Worm (Caenorhabditis elegans): ENCODE data around the gene C53A5.16.

Gene C53A5.16

DNA sequence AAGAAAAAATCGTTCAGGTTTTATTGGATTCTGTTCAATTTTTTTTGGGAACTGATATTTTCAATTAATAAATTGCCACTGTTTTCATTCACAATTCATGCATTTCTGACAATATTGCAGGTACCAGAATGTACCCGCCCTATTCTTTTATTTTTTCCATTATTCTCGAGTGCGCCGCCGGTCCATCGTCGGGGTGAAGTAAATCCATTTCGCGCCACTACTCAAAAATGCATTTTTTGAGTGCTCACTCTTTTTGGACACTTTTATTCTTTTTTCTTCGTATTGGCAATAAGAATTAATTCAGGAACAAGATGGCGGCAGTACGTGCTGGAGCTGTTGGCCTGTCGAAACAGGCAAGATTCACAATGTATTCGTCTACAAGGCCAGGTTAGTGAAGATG is 8.4 kb upstream of the C53A5.16 start, which contains the start of gene kcnl-4:
Gene kcnl-4, plus strand, starts transcription at position 301 of the 400 bp plus-strand sequence.
- TF ChIP-seq dmd-4 (tag; optimal IDR thresholded peaks at IDR 0.05) (no peak), ZK546.5 (tag; optimal IDR thresholded peaks at IDR 0.05) (no peak), ztf-1 (GFP tag; conservative IDR thresholded peaks at IDR 0.05) (no peak), nhr-10 (tag; optimal IDR thresholded peaks at IDR 0.05) (no peak), ceh-16 (tag; optimal IDR thresholded peaks at IDR 0.05) (no peak), ztf-11 (tag; optimal IDR thresholded peaks at IDR 0.05) (no peak), zag-1 (tag; optimal IDR thresholded peaks at IDR 0.05) (no peak), mab-5 (tag; optimal IDR thresholded peaks at IDR 0.05) (no peak), nhr-237 (tag; optimal IDR thresholded peaks at IDR 0.05) (no peak), ztf-4 (tag; optimal IDR thresholded peaks at IDR 0.05) (no peak), mbf-1 (tag; optimal IDR thresholded peaks at IDR 0.05) (no peak), unc-55 (GFP tag; optimal IDR thresholded peaks at IDR 0.05) (no peak), lsy-2 (tag; optimal IDR thresholded peaks at IDR 0.05) (no peak), nhr-25 (tag; optimal IDR thresholded peaks at IDR 0.05) (no peak), lin-39 (tag; optimal IDR thresholded peaks at IDR 0.05) (no peak), skn-1 (tag; optimal IDR thresholded peaks at IDR 0.05) (no peak), nhr-12 (tag; optimal IDR thresholded peaks at IDR 0.05) (no peak), aly-2 (tag; optimal IDR thresholded peaks at IDR 0.05) (no peak), nhr-21 (tag; optimal IDR thresholded peaks at IDR 0.05) (no peak), sem-4 (tag; optimal IDR thresholded peaks at IDR 0.05) (no peak)

DNA sequence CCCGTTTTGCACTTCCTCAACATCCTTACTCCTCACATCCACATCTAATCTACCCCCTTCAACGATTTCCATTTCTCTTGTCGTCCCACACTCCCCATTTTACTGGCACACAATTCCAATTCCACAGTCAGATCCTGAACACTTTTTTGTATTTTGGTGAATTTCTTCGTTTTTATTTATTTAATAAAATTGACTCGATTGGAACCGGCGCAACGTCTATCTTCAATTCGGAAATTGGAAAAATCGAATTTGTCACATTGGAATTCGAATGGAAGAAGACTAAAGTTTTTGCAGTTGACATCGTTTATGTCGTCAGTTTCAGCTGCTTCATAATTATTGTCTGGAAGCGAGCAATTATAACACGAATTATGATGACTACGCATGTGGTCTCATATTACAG is 4.8 kb upstream of the C53A5.16 start:
- TF ChIP-seq nhr-237 (tag; optimal IDR thresholded peaks at IDR 0.05): no peak
- TF ChIP-seq lsy-2 (tag; optimal IDR thresholded peaks at IDR 0.05): no peak
- no peak for TF ChIP-seq lin-13 (GFP tag; optimal IDR thresholded peaks at IDR 0.05)
- no peak for TF ChIP-seq elt-3 (tag; optimal IDR thresholded peaks at IDR 0.05)
- no peak for TF ChIP-seq gmeb-1 (tag; optimal IDR thresholded peaks at IDR 0.05)
- no peak for TF ChIP-seq ztf-4 (tag; optimal IDR thresholded peaks at IDR 0.05)
- TF ChIP-seq blmp-1 (tag; optimal IDR thresholded peaks at IDR 0.05; ENCODE audit: insufficient read depth): no peak
- TF ChIP-seq ceh-82 (tag; optimal IDR thresholded peaks at IDR 0.05): no peak
- no peak for TF ChIP-seq R02D3.7 (tag; optimal IDR thresholded peaks at IDR 0.05)
- TF ChIP-seq unc-62 (GFP tag; optimal IDR thresholded peaks at IDR 0.05): no peak
- TF ChIP-seq aly-2 (tag; optimal IDR thresholded peaks at IDR 0.05): no peak
- no peak for TF ChIP-seq nhr-10 (tag; optimal IDR thresholded peaks at IDR 0.05)
- TF ChIP-seq Y55F3AM.14 (GFP tag; optimal IDR thresholded peaks at IDR 0.05): no peak

DNA sequence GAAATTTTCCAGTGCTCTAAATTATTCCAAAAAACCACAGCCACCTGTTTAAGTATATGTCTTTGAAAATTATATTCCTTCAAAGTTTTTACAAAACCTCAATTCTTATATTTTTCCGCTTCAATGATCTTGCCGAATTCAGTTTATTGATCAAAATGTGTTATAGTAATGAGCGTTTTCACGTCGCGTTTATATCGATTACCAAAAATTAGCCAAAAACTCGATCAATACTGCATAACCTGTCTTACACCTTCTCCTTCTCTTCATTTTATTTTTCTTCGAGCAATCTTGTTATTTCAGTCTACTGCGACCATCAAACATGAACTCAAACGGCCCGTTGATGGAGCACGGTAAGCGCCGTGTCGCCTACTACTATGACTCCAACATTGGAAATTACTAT is 2.7 kb upstream of the C53A5.16 start, which contains the start of gene hda-1:
Gene hda-1, plus strand, starts transcription at position 301 of the 400 bp plus-strand sequence.
- TF ChIP-seq skn-1 (tag; optimal IDR thresholded peaks at IDR 0.05): no peak
- TF ChIP-seq ztf-1 (GFP tag; conservative IDR thresholded peaks at IDR 0.05): no peak
- TF ChIP-seq lin-13 (GFP tag; optimal IDR thresholded peaks at IDR 0.05): no peak
- TF ChIP-seq gmeb-1 (tag; optimal IDR thresholded peaks at IDR 0.05): no peak
- TF ChIP-seq nhr-6 (tag; optimal IDR thresholded peaks at IDR 0.05): no peak
- TF ChIP-seq sem-4 (tag; optimal IDR thresholded peaks at IDR 0.05): no peak
- TF ChIP-seq sma-3 (GFP tag; optimal IDR thresholded peaks at IDR 0.05): no peak
- TF ChIP-seq nhr-77 (tag; optimal IDR thresholded peaks at IDR 0.05): no peak
- TF ChIP-seq ama-1 (optimal IDR thresholded peaks at IDR 0.05): no peak
- no peak for TF ChIP-seq nhr-12 (tag; optimal IDR thresholded peaks at IDR 0.05)
- TF ChIP-seq zag-1 (tag; optimal IDR thresholded peaks at IDR 0.05): no peak
- TF ChIP-seq nhr-237 (tag; optimal IDR thresholded peaks at IDR 0.05): no peak
- TF ChIP-seq dmd-4 (tag; optimal IDR thresholded peaks at IDR 0.05): no peak

DNA sequence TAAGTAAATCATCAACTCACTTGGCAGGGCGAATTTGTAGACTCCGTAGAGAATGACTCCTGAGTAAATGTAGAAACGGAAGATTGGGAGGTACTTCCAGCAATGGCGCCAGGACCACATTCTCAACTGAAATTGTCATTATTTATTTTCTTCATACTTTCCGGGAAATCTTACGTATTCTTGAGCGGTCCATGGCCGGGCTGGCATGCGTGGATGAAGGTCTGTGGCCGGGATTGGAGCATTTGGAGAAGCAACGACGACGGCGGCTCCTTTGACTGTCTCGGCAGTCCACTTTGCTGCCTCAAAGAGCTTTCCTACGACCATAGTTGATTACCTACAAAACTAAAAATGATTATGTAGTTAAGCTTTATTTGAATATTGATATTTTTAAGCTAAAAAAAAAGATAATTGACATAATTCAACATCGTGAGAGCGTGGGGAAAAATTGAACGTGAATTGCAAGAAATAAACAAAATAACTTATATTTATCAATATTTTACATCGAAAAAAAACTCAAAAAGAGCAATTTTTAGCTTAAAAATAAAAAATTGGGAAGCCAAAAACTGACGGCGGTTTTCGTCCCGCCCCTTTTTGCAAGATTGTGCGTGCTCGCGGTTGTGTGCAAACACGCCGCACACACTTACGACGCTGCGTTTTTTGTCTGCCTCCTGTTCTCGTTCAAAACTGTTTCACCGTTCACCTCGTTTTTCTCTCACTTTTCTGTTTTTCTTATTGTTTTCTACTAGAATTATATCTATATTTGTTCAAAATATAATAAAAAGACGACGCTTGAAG is 1.6 kb upstream of the C53A5.16 start, which contains the start of gene ril-1:
Gene ril-1, minus strand, starts transcription at position 342 of the 795 bp plus-strand sequence.
- TF ChIP-seq lsy-2 (tag; optimal IDR thresholded peaks at IDR 0.05): peak in 1 of 2 experiments; percentile 52
- peak; percentile 17 for TF ChIP-seq gmeb-1 (tag; optimal IDR thresholded peaks at IDR 0.05)
- peak; percentile 10 for TF ChIP-seq nhr-21 (tag; optimal IDR thresholded peaks at IDR 0.05)
- peak; percentile 27 for TF ChIP-seq crh-2 (tag; optimal IDR thresholded peaks at IDR 0.05)
- peak; percentile 47 for TF ChIP-seq sma-3 (GFP tag; optimal IDR thresholded peaks at IDR 0.05)
- TF ChIP-seq F13H6.1 (tag; optimal IDR thresholded peaks at IDR 0.05): peak; percentile 34
- no peak for TF ChIP-seq lin-39 (tag; optimal IDR thresholded peaks at IDR 0.05)
- TF ChIP-seq unc-55 (GFP tag; optimal IDR thresholded peaks at IDR 0.05): peak; percentile 74
- no peak for TF ChIP-seq mbf-1 (tag; optimal IDR thresholded peaks at IDR 0.05)
- TF ChIP-seq mdl-1 (tag; optimal IDR thresholded peaks at IDR 0.05): no peak
- TF ChIP-seq dmd-4 (tag; optimal IDR thresholded peaks at IDR 0.05): no peak
- peak; percentile 23 for TF ChIP-seq C34F6.9 (tag; optimal IDR thresholded peaks at IDR 0.05)
- peak; percentile 16 for TF ChIP-seq snpc-4 (tag; optimal IDR thresholded peaks at IDR 0.05)
- TF ChIP-seq fos-1 (tag; optimal IDR thresholded peaks at IDR 0.05): peak; percentile 35
- TF ChIP-seq aly-2 (tag; optimal IDR thresholded peaks at IDR 0.05): no peak
- TF ChIP-seq lin-13 (GFP tag; optimal IDR thresholded peaks at IDR 0.05): peak; percentile 20
- peak; percentile 56 for TF ChIP-seq nhr-25 (tag; optimal IDR thresholded peaks at IDR 0.05)
- TF ChIP-seq skn-1 (tag; optimal IDR thresholded peaks at IDR 0.05): peak; percentile 60
- TF ChIP-seq nhr-129 (tag; optimal IDR thresholded peaks at IDR 0.05): peak; percentile 34
